Worm (Caenorhabditis elegans) whole organism, young adult: ENCODE results near the gene ace-4.

Source experiments
- F39B2.1 ChIP-seq: fragments of 200-800 bp; sonication (Bioruptor generic); IDR thresholded peaks from 2 replicates; pipeline ENCODE4 v1.3.6; 2022; ENCODE audit warnings: missing genetic modification reagents, missing genetic modification characterization, missing compliant biosample characterization
- F52B5.7 ChIP-seq: sonication (generic microtip); optimal IDR thresholded peaks from 2 replicates; lab custom pipeline; 2016; ENCODE audit warnings: mild to moderate bottlenecking, missing genetic modification characterization, missing compliant biosample characterization
- K11D2.4 ChIP-seq: fragments of 200-800 bp; sonication (Bioruptor generic); IDR thresholded peaks from 2 replicates; pipeline ENCODE4 v1.3.6; 2022; ENCODE audit warnings: missing genetic modification reagents, missing genetic modification characterization, missing compliant biosample characterization
- atf-7 ChIP-seq: sonication (generic microtip); optimal IDR thresholded peaks from 2 replicates; lab custom pipeline; 2017; ENCODE audit warnings: mild to moderate bottlenecking, missing genetic modification characterization, missing compliant biosample characterization
- attf-6 ChIP-seq: fragments of 200-800 bp; sonication (Bioruptor generic); IDR thresholded peaks from 2 replicates; pipeline ENCODE4 v1.3.6; 2022; ENCODE audit warnings: missing genetic modification reagents, missing genetic modification characterization, missing compliant biosample characterization
- lag-1 ChIP-seq: fragments of 200-800 bp; sonication (Bioruptor generic); IDR thresholded peaks from 2 replicates; pipeline ENCODE4 v1.3.6; 2022; ENCODE audit warnings: missing genetic modification reagents, missing genetic modification characterization, missing compliant biosample characterization
- let-526 ChIP-seq: fragments of 200-800 bp; sonication (Bioruptor generic); IDR thresholded peaks from 2 replicates; pipeline ENCODE4 v1.3.6; 2022; ENCODE audit warnings: missing genetic modification reagents, missing genetic modification characterization, missing compliant biosample characterization
- lir-1 ChIP-seq: fragments of 200-800 bp; sonication (Bioruptor generic); conservative IDR thresholded peaks from 2 replicates; pipeline ENCODE4 v1.3.6; 2022; ENCODE audit warnings: missing genetic modification reagents, missing genetic modification characterization, missing compliant biosample characterization
- mes-4 ChIP-seq: sonication (generic microtip); optimal IDR thresholded peaks from 2 replicates; lab custom pipeline; 2016; ENCODE audit warnings: missing genotype, missing genetic modification characterization, missing compliant biosample characterization
- nfya-2 ChIP-seq: fragments of 200-800 bp; sonication (Bioruptor generic); IDR thresholded peaks from 2 replicates; pipeline ENCODE4 v1.3.6; 2022; ENCODE audit warnings: missing genetic modification reagents, missing genetic modification characterization, missing compliant biosample characterization
- snpc-1.3 ChIP-seq: sonication (generic microtip); optimal IDR thresholded peaks from 2 replicates; lab custom pipeline; 2017; ENCODE audit warnings: missing genetic modification characterization, mild to moderate bottlenecking, missing compliant biosample characterization, antibody characterized with exemption, moderate library complexity, missing genotype, missing genetic modification reagents; ENCODE audit not compliant: insufficient read depth

DNA sequence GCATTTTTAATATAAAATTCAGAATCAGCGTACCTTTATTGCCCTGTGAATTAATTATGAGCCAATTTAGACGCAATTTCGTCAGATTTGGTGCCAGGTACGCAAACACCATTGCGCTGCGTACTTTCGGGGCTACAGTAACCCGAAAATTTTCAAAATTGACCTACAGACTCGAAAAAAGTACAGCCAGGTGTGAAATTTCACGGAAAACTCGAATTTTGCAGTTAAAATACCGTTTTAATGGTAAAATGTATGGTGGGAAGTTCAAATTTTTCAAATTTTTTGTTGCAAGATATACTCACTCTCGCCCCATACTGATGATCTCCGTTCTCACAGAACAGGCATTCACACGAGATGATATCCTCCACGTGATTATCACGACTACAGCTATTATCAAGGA is 38.7 kb downstream of the ace-4 start:
- TF ChIP-seq F52B5.7 (tag; lab: Kevin White, UChicago) = no peak
- TF ChIP-seq lir-1 (GFP tag; lab: Robert Waterston, UW) = no peak
- no peak for TF ChIP-seq atf-7 (tag; lab: Kevin White, UChicago)
- no peak for TF ChIP-seq K11D2.4
- no peak for TF ChIP-seq mes-4 (tag; lab: Kevin White, UChicago)
- TF ChIP-seq lag-1 (GFP tag; lab: Robert Waterston, UW) = no peak
- no peak for TF ChIP-seq let-526
- TF ChIP-seq nfya-2 (GFP tag; lab: Robert Waterston, UW) = no peak
- TF ChIP-seq snpc-1.3 = no peak
- TF ChIP-seq attf-6 (GFP tag; lab: Robert Waterston, UW) = no peak
- TF ChIP-seq F39B2.1 (GFP tag; lab: Robert Waterston, UW) = no peak
